Worm (Caenorhabditis elegans) whole organism, L4/young adult: ENCODE measurements around the gene T05B9.2.

ENCODE experiments used
- W03F9.2 ChIP-seq: fragments of 150-350 bp; optimal IDR thresholded peaks from 2 replicates; lab custom pipeline; 2014; ENCODE audit warnings: missing biosample characterization, missing genetic modification characterization
- dao-5 ChIP-seq: sonication (generic microtip); optimal IDR thresholded peaks from 2 replicates; lab custom pipeline; 2016; ENCODE audit warnings: missing genotype, missing genetic modification characterization, moderate library complexity, missing compliant biosample characterization
- him-1 ChIP-seq: sonication (generic microtip); optimal IDR thresholded peaks from 2 replicates; lab custom pipeline; 2016; ENCODE audit warnings: missing genotype, missing genetic modification reagents, missing genetic modification characterization, missing compliant biosample characterization

The T05B9.2 gene

DNA sequence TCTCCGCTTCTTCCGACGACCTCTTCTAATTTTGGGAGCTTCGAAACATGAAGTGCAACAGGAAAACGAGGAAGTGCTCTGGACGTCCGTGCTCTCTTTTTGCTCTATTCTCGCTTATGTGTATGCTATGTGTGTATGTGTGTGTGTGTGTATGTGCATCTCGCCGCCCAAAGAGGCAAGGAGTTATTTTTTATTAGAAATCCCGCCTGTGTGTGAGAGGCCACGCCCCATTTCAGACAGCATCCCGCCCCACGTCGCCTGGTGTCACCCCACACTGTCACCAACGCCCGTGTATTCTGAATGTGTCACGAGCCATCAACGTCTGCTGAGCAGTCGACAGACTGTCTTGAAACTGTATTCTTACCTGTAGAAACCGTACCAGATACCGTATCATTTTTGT is at the start of gene T05B9.2:
T05B9.2 (plus strand) TSS at position 301 of the 400 bp plus-strand sequence.
- TF ChIP-seq W03F9.2 (no peak), dao-5 (tag; lab: Kevin White, UChicago) (no peak), him-1 (tag; lab: Kevin White, UChicago) (no peak)

DNA sequence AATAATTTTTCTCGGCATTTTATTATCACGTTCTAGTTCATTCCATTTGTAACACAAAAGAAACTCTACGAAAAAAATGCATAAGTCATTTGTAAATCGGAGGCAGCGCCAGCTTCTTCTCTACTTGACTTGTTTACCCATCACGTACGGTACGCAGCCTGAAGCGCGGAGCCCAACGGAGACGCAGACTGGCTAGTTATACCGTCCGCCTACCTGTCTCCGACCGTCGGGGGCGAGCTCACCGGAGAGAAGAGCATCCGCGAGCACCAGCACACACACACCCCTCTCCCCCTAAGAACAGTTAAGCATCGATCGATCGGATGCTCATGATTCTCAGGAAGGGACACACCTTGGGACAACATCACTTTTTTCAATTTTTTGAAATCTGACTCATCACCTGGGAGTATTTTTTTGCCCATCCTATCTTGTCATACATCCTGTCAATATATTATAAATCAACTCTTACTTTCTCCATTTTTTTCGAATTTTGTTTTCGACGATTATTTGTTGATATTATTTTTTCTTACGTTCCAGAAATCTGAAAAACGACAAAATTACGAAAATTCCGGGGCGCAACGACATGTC is 33.8 kb upstream of the T05B9.2 start, which contains the start of gene plpr-1:
plpr-1 (plus strand) TSS at position 535 of the 585 bp plus-strand sequence.
- TF ChIP-seq W03F9.2 (no peak), dao-5 (tag; lab: Kevin White, UChicago) (no peak), him-1 (tag; lab: Kevin White, UChicago) (no peak)

ce11 chrII:11224045-11224481 is 31.6 kb upstream of the T05B9.2 start:
- TF ChIP-seq him-1 (tag; lab: Kevin White, UChicago) (peak; percentile 28), dao-5 (tag; lab: Kevin White, UChicago) (no peak), W03F9.2 (peak; percentile 60)

DNA sequence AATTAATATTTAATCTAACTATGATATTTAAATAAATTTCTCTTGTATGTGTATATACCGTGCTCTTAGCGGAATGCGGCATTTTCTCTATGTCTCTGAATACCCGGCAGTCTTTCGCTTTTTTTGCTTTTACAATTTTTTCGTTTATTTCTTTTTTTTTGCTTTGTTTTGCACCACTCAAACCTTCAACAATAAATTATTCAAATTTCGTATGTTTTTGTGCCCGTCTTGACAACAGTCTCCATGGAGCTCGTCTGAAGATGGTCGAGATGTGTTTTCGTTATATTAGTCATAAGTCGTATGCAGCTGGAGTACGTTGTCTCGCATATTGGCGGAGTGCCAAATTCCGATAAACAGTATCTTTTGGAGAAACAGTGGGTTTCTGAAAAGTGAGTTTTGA is 29.3 kb upstream of the T05B9.2 start, which contains the start of gene T06D8.2:
T06D8.2 (plus strand) TSS at position 301 of the 400 bp plus-strand sequence.
- TF ChIP-seq W03F9.2 = no peak
- TF ChIP-seq him-1 (tag; lab: Kevin White, UChicago) = no peak
- no peak for TF ChIP-seq dao-5 (tag; lab: Kevin White, UChicago)

ce11 chrII:11234751-11235150 is 20.9 kb upstream of the T05B9.2 start, which contains the start of gene cox-15:
Gene cox-15, minus strand, starts transcription at chrII:11234952.
- TF ChIP-seq dao-5 (tag; lab: Kevin White, UChicago) = no peak
- no peak for TF ChIP-seq him-1 (tag; lab: Kevin White, UChicago)
- TF ChIP-seq W03F9.2 = no peak

- TF ChIP-seq him-1 (tag; lab: Kevin White, UChicago) (no peak), W03F9.2 (no peak), dao-5 (tag; lab: Kevin White, UChicago) (no peak)
These were observed 19.4 kb upstream of the T05B9.2 start, which contains the start of gene cchl-1 for ce11 chrII:11236274-11236673. Gene cchl-1, minus strand, starts transcription at chrII:11236387.

DNA sequence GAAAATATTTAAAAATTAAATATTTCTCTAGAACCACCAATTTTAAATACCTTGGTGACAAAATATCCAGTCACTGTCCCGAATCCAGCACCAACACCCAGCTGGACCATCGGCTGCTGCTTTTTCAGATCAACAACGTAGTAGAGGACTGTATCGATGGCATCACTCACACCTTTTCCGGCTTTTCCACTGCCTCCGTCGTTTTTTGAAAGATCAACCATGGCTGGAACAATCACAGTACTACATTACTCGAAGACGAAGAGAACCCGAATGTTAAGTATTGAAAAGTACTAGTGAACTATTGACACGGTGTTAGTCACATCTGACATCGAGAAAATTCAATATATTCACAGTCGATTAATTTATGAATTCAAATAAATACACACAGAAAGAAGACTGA is 18.5 kb upstream of the T05B9.2 start, which contains the start of gene fndc-1:
fndc-1 (minus strand) TSS at position 227 of the 400 bp plus-strand sequence.
- no peak for TF ChIP-seq dao-5 (tag; lab: Kevin White, UChicago)
- TF ChIP-seq him-1 (tag; lab: Kevin White, UChicago) = no peak
- no peak for TF ChIP-seq W03F9.2

DNA sequence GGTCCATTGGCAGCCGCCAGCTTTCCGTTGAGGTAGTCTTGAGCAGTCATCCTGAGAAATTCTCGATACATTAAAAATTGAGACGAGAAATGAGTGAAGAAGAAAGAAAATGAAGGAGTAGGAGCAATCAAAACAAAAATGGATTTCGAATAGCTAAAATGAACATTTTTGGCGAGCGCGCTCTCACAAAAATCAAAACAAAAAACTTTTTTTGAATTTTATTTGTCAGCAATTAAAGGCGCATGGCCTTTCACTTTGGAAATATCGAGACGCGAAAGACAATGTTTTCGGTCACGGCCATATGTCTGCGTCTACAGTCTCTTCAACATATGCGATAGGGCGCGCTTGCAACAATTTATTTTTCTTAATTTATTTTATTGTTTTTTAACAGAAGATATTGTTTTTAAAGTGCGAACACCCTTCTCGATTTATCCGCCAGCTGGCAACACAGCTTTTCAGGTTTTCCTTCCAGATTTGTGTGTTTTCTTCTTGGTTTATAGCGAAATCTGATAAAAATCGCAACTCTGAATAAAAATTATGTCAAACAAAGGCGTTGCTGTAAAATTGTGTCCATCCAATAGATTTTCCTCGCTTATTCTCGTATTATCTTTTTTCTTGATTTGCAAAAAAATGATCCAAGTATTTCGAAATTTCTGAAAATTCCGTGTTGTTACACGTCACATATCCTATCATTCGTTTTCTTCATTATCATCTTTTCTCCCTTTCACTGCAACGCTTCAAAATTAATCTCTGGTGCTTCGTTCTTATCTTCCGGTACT is 16.6 kb upstream of the T05B9.2 start, which contains the start of the genes rpn-9 and T06D8.9:
rpn-9 (minus strand) TSS at position 51 of the 779 bp plus-strand sequence.
T06D8.9 (plus strand) TSS at position 729 of the 779 bp plus-strand sequence.
- TF ChIP-seq dao-5 (tag; lab: Kevin White, UChicago) (no peak), W03F9.2 (peak; percentile 95)

DNA sequence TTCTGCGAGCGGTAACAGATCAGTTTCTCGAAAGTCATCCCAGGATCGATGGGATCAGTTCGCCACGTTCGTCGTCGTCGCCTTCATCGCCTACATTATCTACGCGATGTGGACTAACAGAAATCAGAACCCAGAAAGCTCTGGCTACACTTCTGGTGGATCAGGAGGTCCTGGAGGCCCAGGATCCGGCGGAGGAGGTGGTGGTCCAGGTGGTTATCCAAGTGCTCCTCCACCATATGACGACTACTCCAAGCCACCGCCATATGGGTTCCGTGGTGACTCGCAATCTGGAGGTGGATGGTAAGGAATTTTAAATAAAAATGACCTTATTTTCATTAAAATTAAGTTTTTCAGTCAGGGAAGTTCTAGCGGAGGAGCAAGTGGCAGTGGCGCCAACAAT is 15.4 kb upstream of the T05B9.2 start:
- no peak for TF ChIP-seq W03F9.2
- no peak for TF ChIP-seq dao-5 (tag; lab: Kevin White, UChicago)
- TF ChIP-seq him-1 (tag; lab: Kevin White, UChicago) = no peak

- TF ChIP-seq dao-5 (tag; lab: Kevin White, UChicago) (no peak), W03F9.2 (no peak), him-1 (tag; lab: Kevin White, UChicago) (no peak)
These were observed 14.7 kb upstream of the T05B9.2 start for ce11 chrII:11240963-11241362.

DNA sequence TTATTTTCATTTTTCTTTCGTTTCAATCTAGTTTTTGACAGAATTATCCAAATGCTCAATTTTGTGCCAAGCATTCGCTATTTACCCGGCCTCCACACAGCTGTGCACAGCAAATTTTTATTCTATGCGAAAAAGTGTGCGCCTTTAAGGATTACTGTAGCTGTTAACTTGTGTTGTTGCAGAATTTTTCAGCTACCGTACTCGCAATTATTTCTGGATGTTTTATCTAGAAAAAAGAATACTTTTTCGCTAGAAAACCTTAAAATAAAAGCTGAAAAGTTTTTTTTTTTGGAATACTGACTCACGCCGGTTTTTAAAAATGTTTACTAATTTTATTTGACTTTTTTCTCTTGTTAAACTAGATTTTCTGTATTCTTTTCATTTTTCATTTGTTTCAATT is 14.1 kb upstream of the T05B9.2 start:
- no peak for TF ChIP-seq dao-5 (tag; lab: Kevin White, UChicago)
- no peak for TF ChIP-seq him-1 (tag; lab: Kevin White, UChicago)
- no peak for TF ChIP-seq W03F9.2

DNA sequence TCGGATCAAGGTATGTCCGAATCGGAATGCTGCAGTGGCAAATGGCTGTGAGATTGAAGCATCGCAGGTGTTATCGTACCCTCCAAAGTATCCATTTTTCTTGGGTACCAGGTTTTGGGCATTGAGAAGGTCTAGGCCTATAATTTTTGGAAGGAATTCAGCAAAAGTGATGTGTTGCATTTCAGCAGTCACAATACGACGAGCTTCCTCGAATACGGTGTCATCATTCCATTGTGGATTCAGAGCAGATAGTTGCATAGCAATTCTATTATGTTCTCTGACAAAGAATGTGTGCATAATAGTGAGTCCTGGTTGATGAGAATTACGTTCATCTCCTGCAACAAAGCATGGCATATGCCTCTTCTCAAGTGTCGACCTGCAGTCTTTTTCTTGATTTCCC is 12.7 kb upstream of the T05B9.2 start:
- TF ChIP-seq W03F9.2 (no peak), dao-5 (tag; lab: Kevin White, UChicago) (no peak), him-1 (tag; lab: Kevin White, UChicago) (no peak)

DNA sequence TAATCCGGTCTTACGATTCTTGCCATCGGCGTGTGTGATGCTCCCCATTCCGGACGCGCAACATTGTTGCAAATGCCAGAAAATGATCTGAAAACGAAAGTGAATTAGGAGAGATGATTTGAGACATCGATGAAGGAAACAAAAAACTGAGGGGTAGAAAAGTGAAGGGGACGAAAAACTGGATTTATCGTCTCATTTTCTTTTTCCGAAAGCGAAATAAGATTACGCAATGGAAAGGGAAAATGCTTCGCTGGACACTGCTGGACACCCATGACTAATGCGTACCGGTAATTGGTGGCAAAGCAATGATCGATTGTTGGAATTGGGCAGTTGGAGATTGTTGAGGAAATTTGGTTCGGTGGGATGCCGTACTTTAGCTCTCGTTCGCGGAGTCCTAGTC is 9.1 kb upstream of the T05B9.2 start:
- TF ChIP-seq dao-5 (tag; lab: Kevin White, UChicago) (no peak), W03F9.2 (no peak), him-1 (tag; lab: Kevin White, UChicago) (no peak)

ce11 chrII:11247414-11247813 is 8.2 kb upstream of the T05B9.2 start, which contains the start of gene T06D8.10:
Gene T06D8.10, minus strand, starts transcription at chrII:11247514.
- TF ChIP-seq dao-5 (tag; lab: Kevin White, UChicago) = no peak
